Worm (Caenorhabditis elegans) whole organism, mixed stage, embryonic: ENCODE data around the gene ubc-24.

Experiments
- ceh-83 ChIP-seq: fragments of 200-800 bp; sonication (Bioruptor generic); optimal IDR thresholded peaks from 2 replicates; lab custom pipeline; 2018; ENCODE audit warnings: mild to moderate bottlenecking, missing genetic modification characterization, missing compliant biosample characterization
- ces-1 ChIP-seq: fragments of 150-350 bp; optimal IDR thresholded peaks from 2 replicates; lab custom pipeline; 2014; ENCODE audit warnings: missing biosample characterization, missing genetic modification reagents, missing genetic modification characterization
- mab-5 ChIP-seq: fragments of 150-350 bp; optimal IDR thresholded peaks from 2 replicates; lab custom pipeline; 2014; ENCODE audit warnings: missing biosample characterization, missing genetic modification characterization
- nhr-12 ChIP-seq: fragments of 150-350 bp; optimal IDR thresholded peaks from 2 replicates; lab custom pipeline; 2014; ENCODE audit warnings: missing biosample characterization, missing genetic modification characterization
- nhr-76 ChIP-seq: sonication (generic microtip); optimal IDR thresholded peaks from 2 replicates; lab custom pipeline; 2017; ENCODE audit warnings: missing biosample characterization, missing genetic modification characterization
- pha-4 ChIP-seq: fragments of 150-350 bp; optimal IDR thresholded peaks from 2 replicates; lab custom pipeline; 2018; ENCODE audit warnings: missing biosample characterization, missing genetic modification reagents, missing genetic modification characterization
- unc-62 ChIP-seq: fragments of 150-350 bp; optimal IDR thresholded peaks from 2 replicates; lab custom pipeline; 2014; ENCODE audit warnings: missing biosample characterization, missing genetic modification reagents, missing genetic modification characterization

DNA sequence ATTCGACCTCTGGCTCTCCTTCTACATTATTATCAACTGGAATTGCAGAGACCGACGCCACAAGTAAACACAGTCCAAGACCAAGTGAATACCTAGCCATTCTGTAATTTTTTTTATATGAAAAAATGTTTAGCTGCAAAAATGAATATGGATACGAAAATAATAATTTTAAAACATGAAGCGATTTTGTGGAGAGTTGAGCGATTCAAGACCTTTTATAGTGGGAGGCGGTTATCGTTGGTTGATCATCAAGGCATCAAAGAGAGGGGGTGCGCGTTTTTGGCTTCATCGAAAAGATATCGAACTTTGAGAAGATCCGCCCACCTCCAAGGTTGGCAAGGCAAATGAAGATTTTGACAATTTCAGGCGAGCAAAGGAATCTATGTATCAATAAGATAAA lies 41.3 kb downstream of the ubc-24 start, which contains the start of gene cut-3:
- TF ChIP-seq nhr-76 (tag; lab: Kevin White, UChicago) (no peak), ces-1 (GFP tag; lab: Kevin White, UChicago) (no peak), unc-62 (GFP tag; lab: Kevin White, UChicago) (no peak), ceh-83 (no peak), pha-4 (no peak), nhr-12 (no peak), mab-5 (tag; lab: Kevin White, UChicago) (no peak)
